Fruit fly (Drosophila melanogaster) whole organism, embryonic: ENCODE data around the gene CG8814.
A peak's percentile ranks its signal among the peaks of the same experiment; 100 is the strongest.

Source experiments
- Atf3 ChIP-seq: fragments of 200-800 bp; sonication (Bioruptor generic); optimal IDR thresholded peaks from 3 replicates; lab custom pipeline; 2016; ENCODE audit warnings: missing biosample characterization, missing genetic modification characterization
- Blimp-1 ChIP-seq: fragments of 200-800 bp; sonication (Bioruptor generic); optimal IDR thresholded peaks from 3 replicates; lab custom pipeline; 2018; ENCODE audit warnings: missing biosample characterization, missing genetic modification characterization, mild to moderate bottlenecking, moderate library complexity, missing genetic modification reagents
- BtbVII ChIP-seq: fragments of 200-800 bp; sonication (Bioruptor generic); optimal IDR thresholded peaks from 3 replicates; lab custom pipeline; 2017; ENCODE audit warnings: missing biosample characterization, mild to moderate bottlenecking, missing genetic modification characterization
- CG10147 ChIP-seq: fragments of 200-800 bp; sonication (Bioruptor generic); optimal IDR thresholded peaks from 2 replicates; lab custom pipeline; 2019; ENCODE audit warnings: missing biosample characterization, mild to moderate bottlenecking, missing genetic modification characterization, moderate library complexity
- CG10209 ChIP-seq: fragments of 200-800 bp; sonication (Bioruptor generic); optimal IDR thresholded peaks from 3 replicates; lab custom pipeline; 2017; ENCODE audit warnings: missing biosample characterization, mild to moderate bottlenecking, missing genetic modification characterization, missing genetic modification reagents
- CG10462 ChIP-seq: fragments of 200-800 bp; sonication (Bioruptor generic); optimal IDR thresholded peaks from 2 replicates; lab custom pipeline; 2016; ENCODE audit warnings: missing biosample characterization, missing genetic modification characterization
- CG11093 ChIP-seq: fragments of 200-800 bp; sonication (Bioruptor generic); IDR thresholded peaks from 3 replicates; pipeline ENCODE4 v1.3.6; 2022; ENCODE audit warnings: missing biosample characterization, missing genetic modification characterization
- CG11456 ChIP-seq: fragments of 200-800 bp; sonication (Bioruptor generic); IDR thresholded peaks from 3 replicates; pipeline ENCODE4 v1.3.6; 2022; ENCODE audit warnings: missing biosample characterization, missing genetic modification characterization
- CG12155 ChIP-seq: fragments of 200-800 bp; sonication (Bioruptor generic); optimal IDR thresholded peaks from 3 replicates; lab custom pipeline; 2016; ENCODE audit warnings: missing biosample characterization, missing genetic modification characterization
- CG13296 ChIP-seq: fragments of 200-800 bp; sonication (Bioruptor generic); optimal IDR thresholded peaks from 3 replicates; lab custom pipeline; 2018; ENCODE audit warnings: missing biosample characterization, mild to moderate bottlenecking, missing genetic modification characterization
- CG14710 ChIP-seq: fragments of 200-800 bp; sonication (Bioruptor generic); optimal IDR thresholded peaks from 3 replicates; lab custom pipeline; 2019; ENCODE audit warnings: missing biosample characterization, mild to moderate bottlenecking, missing genetic modification characterization, moderate library complexity
- CG2116 ChIP-seq: fragments of 200-800 bp; sonication (Bioruptor generic); optimal IDR thresholded peaks from 3 replicates; lab custom pipeline; 2018; ENCODE audit warnings: missing biosample characterization, mild to moderate bottlenecking, missing genetic modification characterization
- CG2129 ChIP-seq: fragments of 200-800 bp; sonication (Bioruptor generic); IDR thresholded peaks from 2 replicates; pipeline ENCODE4 v1.3.6; 2022; ENCODE audit warnings: missing biosample characterization, missing genetic modification characterization; ENCODE audit not compliant: partially characterized antibody
- CG2712 ChIP-seq: fragments of 200-800 bp; optimal IDR thresholded peaks from 3 replicates; lab custom pipeline; 2019; ENCODE audit warnings: missing biosample characterization, mild to moderate bottlenecking, missing genetic modification characterization, moderate library complexity
- CG3065 ChIP-seq: fragments of 200-800 bp; sonication (Bioruptor generic); optimal IDR thresholded peaks from 2 replicates; lab custom pipeline; 2016; ENCODE audit warnings: missing biosample characterization, missing genetic modification characterization
- CG3726 ChIP-seq: fragments of 200-800 bp; sonication (Bioruptor generic); IDR thresholded peaks from 3 replicates; pipeline ENCODE4, ENCODE4 v1.3.6; 2022; ENCODE audit warnings: missing biosample characterization, missing genetic modification characterization
- CG4404 ChIP-seq: fragments of 200-800 bp; sonication (Bioruptor generic); IDR thresholded peaks from 2 replicates; pipeline ENCODE4 v1.3.6; 2022; ENCODE audit warnings: missing biosample characterization, missing genetic modification characterization
- CG6254 ChIP-seq: fragments of 200-800 bp; sonication (Bioruptor generic); optimal IDR thresholded peaks from 3 replicates; lab custom pipeline; 2017; ENCODE audit warnings: mild to moderate bottlenecking, missing biosample characterization, missing genetic modification reagents, missing genetic modification characterization
- CG6654 ChIP-seq: fragments of 200-800 bp; sonication (Bioruptor generic); optimal IDR thresholded peaks from 2 replicates; lab custom pipeline; 2017; ENCODE audit warnings: missing biosample characterization, mild to moderate bottlenecking, missing genetic modification characterization
- CG7271 ChIP-seq: fragments of 200-800 bp; sonication (Bioruptor generic); optimal IDR thresholded peaks from 2 replicates; lab custom pipeline; 2018; ENCODE audit warnings: missing biosample characterization, mild to moderate bottlenecking, missing genetic modification characterization, moderate library complexity
- CG7786 ChIP-seq: fragments of 200-800 bp; sonication (Bioruptor generic); optimal IDR thresholded peaks from 2 replicates; lab custom pipeline; 2016; ENCODE audit warnings: missing biosample characterization, missing genetic modification characterization
- CG9609 ChIP-seq: fragments of 200-800 bp; sonication (Bioruptor generic); optimal IDR thresholded peaks from 3 replicates; lab custom pipeline; 2016; ENCODE audit warnings: missing biosample characterization, missing genetic modification characterization
- CrebB ChIP-seq: fragments of 200-800 bp; sonication (Bioruptor generic); optimal IDR thresholded peaks from 3 replicates; lab custom pipeline; 2018; ENCODE audit warnings: missing biosample characterization, mild to moderate bottlenecking, missing genetic modification characterization
- D19B ChIP-seq: fragments of 200-800 bp; sonication (Bioruptor generic); optimal IDR thresholded peaks from 2 replicates; lab custom pipeline; 2017; ENCODE audit warnings: missing biosample characterization, mild to moderate bottlenecking, missing genetic modification characterization
- Gug ChIP-seq: fragments of 200-800 bp; sonication (Bioruptor generic); IDR thresholded peaks from 4 replicates; pipeline ENCODE4 v1.3.6; 2022; ENCODE audit warnings: missing biosample characterization, missing genetic modification characterization
- HmgD ChIP-seq: fragments of 200-800 bp; sonication (Bioruptor generic); optimal IDR thresholded peaks from 3 replicates; lab custom pipeline; 2016; ENCODE audit warnings: missing biosample characterization, missing genetic modification characterization
- Hmr ChIP-seq: fragments of 200-800 bp; sonication (Bioruptor generic); optimal IDR thresholded peaks from 3 replicates; lab custom pipeline; 2017; ENCODE audit warnings: mild to moderate bottlenecking, missing biosample characterization, missing genetic modification reagents, missing genetic modification characterization
- Hr3 ChIP-seq: fragments of 200-800 bp; sonication (Bioruptor generic); optimal IDR thresholded peaks from 3 replicates; lab custom pipeline; 2016; ENCODE audit warnings: missing biosample characterization, missing genetic modification characterization
- Lim3 ChIP-seq: fragments of 200-800 bp; sonication (Bioruptor generic); IDR thresholded peaks from 2 replicates; pipeline ENCODE4 v1.3.6; 2022; ENCODE audit warnings: missing biosample characterization, missing genetic modification characterization
- Max ChIP-seq: fragments of 200-800 bp; sonication (Bioruptor generic); optimal IDR thresholded peaks from 2 replicates; lab custom pipeline; 2016; ENCODE audit warnings: missing biosample characterization, mild to moderate bottlenecking, missing genetic modification characterization
- Rfx ChIP-seq: fragments of 200-800 bp; sonication (Bioruptor generic); IDR thresholded peaks from 2 replicates; pipeline ENCODE4 v1.3.6; 2022; ENCODE audit warnings: missing biosample characterization, missing genetic modification characterization
- amos ChIP-seq: fragments of 200-800 bp; sonication (Bioruptor generic); IDR thresholded peaks from 2 replicates; pipeline ENCODE4 v1.3.6; 2022; ENCODE audit warnings: missing biosample characterization, missing genetic modification characterization; ENCODE audit not compliant: partially characterized antibody
- aop ChIP-seq: fragments of 200-800 bp; sonication (Bioruptor generic); IDR thresholded peaks from 2 replicates; pipeline ENCODE4 v1.3.6; 2022; ENCODE audit warnings: missing biosample characterization, missing genetic modification characterization
- br ChIP-seq: fragments of >200 bp; optimal IDR thresholded peaks from 2 replicates; lab custom pipeline; 2017
- cad ChIP-seq: fragments of >200 bp; optimal IDR thresholded peaks from 2 replicates; lab custom pipeline; 2017; ENCODE audit warnings: missing biosample characterization, missing genetic modification characterization
- chinmo ChIP-seq: fragments of 200-800 bp; sonication (Bioruptor generic); IDR thresholded peaks from 4 replicates; pipeline ENCODE4 v1.3.6; 2022; ENCODE audit warnings: missing biosample characterization, missing genetic modification characterization; ENCODE audit not compliant: partially characterized antibody
- crp ChIP-seq, 2 experiments: fragments of 200-800 bp; sonication (Bioruptor generic); optimal IDR thresholded peaks; 2 replicates in 1 of 2; 3 replicates in 1 of 2; lab custom pipeline; 2017; ENCODE audit warnings: missing biosample characterization in 2 of 2, missing genetic modification characterization in 2 of 2, mild to moderate bottlenecking in 1 of 2, moderate library complexity in 1 of 2
- dimm ChIP-seq: fragments of 200-800 bp; sonication (Bioruptor generic); IDR thresholded peaks from 2 replicates; pipeline ENCODE4 v1.3.6; 2022; ENCODE audit warnings: missing biosample characterization, missing genetic modification characterization
- emc ChIP-seq: fragments of 200-800 bp; sonication (Bioruptor generic); optimal IDR thresholded peaks from 2 replicates; lab custom pipeline; 2016; ENCODE audit warnings: missing biosample characterization, missing genetic modification characterization
- eve ChIP-seq, 2 experiments: fragments of >200 bp; optimal IDR thresholded peaks; 2 replicates each; lab custom pipeline; 2017; ENCODE audit warnings: missing biosample characterization in 2 of 2, missing genetic modification characterization in 2 of 2
- gcm2 ChIP-seq: fragments of 200-800 bp; sonication (Bioruptor generic); optimal IDR thresholded peaks from 2 replicates; lab custom pipeline; 2016; ENCODE audit warnings: missing biosample characterization, missing genetic modification characterization
- her ChIP-seq: fragments of 200-800 bp; sonication (Bioruptor generic); optimal IDR thresholded peaks from 2 replicates; lab custom pipeline; 2016; ENCODE audit warnings: missing biosample characterization, missing genetic modification characterization
- knrl ChIP-seq: fragments of 200-800 bp; sonication (Bioruptor generic); IDR thresholded peaks from 3 replicates; pipeline ENCODE4 v1.3.6; 2022; ENCODE audit warnings: missing biosample characterization, missing genetic modification characterization; ENCODE audit not compliant: partially characterized antibody
- lab ChIP-seq: fragments of 200-800 bp; sonication (Bioruptor generic); optimal IDR thresholded peaks from 3 replicates; lab custom pipeline; 2017; ENCODE audit warnings: missing biosample characterization, missing genetic modification characterization, mild to moderate bottlenecking, moderate library complexity, missing genetic modification reagents
- odd ChIP-seq: fragments of 200-800 bp; sonication (Bioruptor generic); optimal IDR thresholded peaks from 2 replicates; lab custom pipeline; 2017; ENCODE audit warnings: missing biosample characterization, mild to moderate bottlenecking, missing genetic modification characterization
- pita ChIP-seq: fragments of 200-800 bp; sonication (Bioruptor generic); optimal IDR thresholded peaks from 2 replicates; lab custom pipeline; 2017; ENCODE audit warnings: missing biosample characterization, mild to moderate bottlenecking, missing genetic modification characterization
- row ChIP-seq: fragments of 200-800 bp; sonication (Bioruptor generic); IDR thresholded peaks from 3 replicates; pipeline ENCODE4 v1.3.6; 2022; ENCODE audit warnings: missing biosample characterization, missing genetic modification characterization
- shn ChIP-seq: fragments of 200-800 bp; sonication (Bioruptor generic); optimal IDR thresholded peaks from 3 replicates; lab custom pipeline; 2016; ENCODE audit warnings: missing biosample characterization, missing genetic modification characterization
- sim ChIP-seq: fragments of 200-800 bp; sonication (Bioruptor generic); IDR thresholded peaks from 2 replicates; pipeline ENCODE4 v1.3.6; 2022; ENCODE audit warnings: missing biosample characterization, missing genetic modification characterization
- stc ChIP-seq: fragments of 200-800 bp; sonication (Bioruptor generic); IDR thresholded peaks from 2 replicates; pipeline ENCODE4 v1.3.6; 2022; ENCODE audit warnings: missing biosample characterization, missing genetic modification characterization
- vvl ChIP-seq: fragments of 200-800 bp; sonication (Bioruptor generic); IDR thresholded peaks from 2 replicates; pipeline ENCODE4 v1.3.6; 2022; ENCODE audit warnings: missing biosample characterization, missing genetic modification characterization

CG8814 gene

dm6 chr2L:2830341-2830800, 44.3 kb upstream of the CG8814 start (continued):
- TF ChIP-seq Hmr (GFP tag; lab: Kevin White, UChicago), result peak; percentile 87
- peak; percentile 86 for TF ChIP-seq Max (GFP tag; lab: Kevin White, UChicago)
- peak; percentile 37; the same call in 1 of the 2 replicates for TF ChIP-seq vvl (GFP tag; lab: Robert Waterston, UW)
- no peak for TF ChIP-seq knrl (GFP tag; lab: Robert Waterston, UW)
- no peak for TF ChIP-seq CG7271 (tag; lab: Kevin White, UChicago)
- TF ChIP-seq Hr3, result peak; percentile 82
- TF ChIP-seq her (GFP tag; lab: Kevin White, UChicago), result no peak
- TF ChIP-seq Rfx (GFP tag; lab: Robert Waterston, UW), result peak; percentile 66
- no peak for TF ChIP-seq amos (GFP tag; lab: Robert Waterston, UW)
- TF ChIP-seq eve (GFP tag; optimal IDR thresholded peaks at IDR 0.05; lab: Kevin White, UChicago), result peak in 1 of 2 experiments; percentile 97
- peak; percentile 93 for TF ChIP-seq CG10147
- TF ChIP-seq CG14710 (tag; lab: Kevin White, UChicago), result peak; percentile 94
- peak; percentile 71 for TF ChIP-seq CG12155 (GFP tag; lab: Kevin White, UChicago)
- TF ChIP-seq pita, result no peak
- peak; percentile 86 for TF ChIP-seq lab (GFP tag; lab: Kevin White, UChicago)
- no peak for TF ChIP-seq chinmo
- TF ChIP-seq CG6654, result peak; percentile 72
- TF ChIP-seq CG10209, result peak; percentile 89
- no peak for TF ChIP-seq emc (GFP tag; lab: Kevin White, UChicago)
- peak; percentile 88 for TF ChIP-seq BtbVII (GFP tag; lab: Kevin White, UChicago)
- peak; percentile 78 for TF ChIP-seq Blimp-1
- peak; percentile 31 for TF ChIP-seq CG7786 (GFP tag; lab: Kevin White, UChicago)
- no peak for TF ChIP-seq CG9609 (GFP tag; lab: Kevin White, UChicago)
- TF ChIP-seq shn, result no peak
- TF ChIP-seq CG3065 (GFP tag; lab: Kevin White, UChicago), result peak; percentile 17
- no peak for TF ChIP-seq dimm (GFP tag; lab: Robert Waterston, UW)
- peak; percentile 74; the same call in 2 of the 3 replicates for TF ChIP-seq CG11093 (GFP tag; lab: Robert Waterston, UW)
- no peak for TF ChIP-seq Lim3 (GFP tag; lab: Robert Waterston, UW)
- TF ChIP-seq cad (GFP tag; lab: Kevin White, UChicago), result no peak
- peak; percentile 65 for TF ChIP-seq CG10462
- TF ChIP-seq br (lab: Kevin White, UChicago), result no peak
- peak; percentile 86 for TF ChIP-seq CG6254 (GFP tag; lab: Kevin White, UChicago)
- TF ChIP-seq odd (GFP tag; lab: Kevin White, UChicago), result peak; percentile 93
- peak in 1 of 2 experiments; percentile 48 for TF ChIP-seq crp (GFP tag; optimal IDR thresholded peaks at IDR 0.05; lab: Kevin White, UChicago)
- peak; percentile 62 for TF ChIP-seq CG2116 (GFP tag; lab: Kevin White, UChicago)
- peak; percentile 72 for TF ChIP-seq gcm2
- TF ChIP-seq CrebB (tag; lab: Kevin White, UChicago), result peak; percentile 61
- TF ChIP-seq CG4404, result peak; percentile 64
- TF ChIP-seq D19B (GFP tag; lab: Kevin White, UChicago), result peak; percentile 71
- no peak for TF ChIP-seq aop (GFP tag; lab: Robert Waterston, UW)
- TF ChIP-seq CG2129 (GFP tag; lab: Robert Waterston, UW), result no peak
- TF ChIP-seq row (GFP tag; lab: Robert Waterston, UW), result peak; percentile 82
- TF ChIP-seq HmgD (GFP tag; lab: Kevin White, UChicago), result no peak
- peak; percentile 62 for TF ChIP-seq stc (GFP tag; lab: Robert Waterston, UW)
- peak; percentile 30; the same call in 1 of the 3 replicates for TF ChIP-seq CG11456 (GFP tag; lab: Robert Waterston, UW)
- TF ChIP-seq sim (GFP tag; lab: Robert Waterston, UW), result peak; percentile 36; the same call in 1 of the 2 replicates
- no peak for TF ChIP-seq Atf3 (GFP tag; lab: Kevin White, UChicago)
- TF ChIP-seq CG2712 (tag; lab: Kevin White, UChicago), result peak; percentile 95
- TF ChIP-seq CG13296 (GFP tag; lab: Kevin White, UChicago), result peak; percentile 88
- peak; percentile 46; the same call in 2 of the 4 replicates for TF ChIP-seq Gug (GFP tag; lab: Robert Waterston, UW)
- TF ChIP-seq CG3726 (GFP tag; lab: Robert Waterston, UW), result no peak
